Worm (Caenorhabditis elegans) whole organism, young adult: ENCODE measurements around the gene osm-8.

ENCODE experiments used
- B0336.3 ChIP-seq: fragments of 200-800 bp; sonication (Bioruptor generic); IDR thresholded peaks from 2 replicates; pipeline ENCODE4 v1.3.6; 2022; ENCODE audit warnings: missing genetic modification characterization, missing compliant biosample characterization
- C17E4.6 ChIP-seq: fragments of 200-800 bp; sonication (Bioruptor generic); IDR thresholded peaks from 2 replicates; pipeline ENCODE4 v1.3.6; 2022; ENCODE audit warnings: missing genetic modification reagents, missing genetic modification characterization, missing compliant biosample characterization
- F23B12.7 ChIP-seq: sonication (generic microtip); optimal IDR thresholded peaks from 2 replicates; lab custom pipeline; 2017; ENCODE audit warnings: missing genetic modification characterization, mild to moderate bottlenecking, missing compliant biosample characterization, antibody characterized with exemption, moderate library complexity; ENCODE audit not compliant: insufficient read depth
- F37B4.10 ChIP-seq: fragments of 200-800 bp; sonication (Bioruptor generic); IDR thresholded peaks from 2 replicates; pipeline ENCODE4 v1.3.6; 2022; ENCODE audit warnings: missing genetic modification characterization, missing compliant biosample characterization
- F52B5.7 ChIP-seq: sonication (generic microtip); optimal IDR thresholded peaks from 2 replicates; lab custom pipeline; 2016; ENCODE audit warnings: mild to moderate bottlenecking, missing genetic modification characterization, missing compliant biosample characterization
- F55B11.4 ChIP-seq: sonication (generic microtip); optimal IDR thresholded peaks from 2 replicates; lab custom pipeline; 2016; ENCODE audit warnings: missing compliant biosample characterization, missing genetic modification characterization, borderline replicate concordance; ENCODE audit not compliant: insufficient read depth
- F57C9.4 ChIP-seq: sonication (generic microtip); optimal IDR thresholded peaks from 2 replicates; lab custom pipeline; 2017; ENCODE audit warnings: mild to moderate bottlenecking, missing genetic modification characterization, missing compliant biosample characterization
- aptf-2 ChIP-seq: fragments of 200-800 bp; sonication (Bioruptor generic); conservative IDR thresholded peaks from 2 replicates; pipeline ENCODE4 v1.3.6; 2022; ENCODE audit warnings: missing genetic modification reagents, missing genetic modification characterization, missing compliant biosample characterization
- atf-7 ChIP-seq: sonication (generic microtip); optimal IDR thresholded peaks from 2 replicates; lab custom pipeline; 2017; ENCODE audit warnings: mild to moderate bottlenecking, missing genetic modification characterization, missing compliant biosample characterization
- athp-1 ChIP-seq: sonication (generic microtip); optimal IDR thresholded peaks from 2 replicates; lab custom pipeline; 2017; ENCODE audit warnings: mild to moderate bottlenecking, missing genetic modification characterization, missing compliant biosample characterization
- bed-1 ChIP-seq: fragments of 200-800 bp; sonication (Bioruptor generic); IDR thresholded peaks from 2 replicates; pipeline ENCODE4 v1.3.6; 2022; ENCODE audit warnings: missing genetic modification reagents, missing genetic modification characterization, missing compliant biosample characterization
- bed-2 ChIP-seq: fragments of 200-800 bp; sonication (Bioruptor generic); IDR thresholded peaks from 2 replicates; pipeline ENCODE4 v1.3.6; 2022; ENCODE audit warnings: missing genetic modification reagents, missing genetic modification characterization, missing compliant biosample characterization
- ceh-58 ChIP-seq: fragments of 200-800 bp; sonication (Bioruptor generic); IDR thresholded peaks from 2 replicates; pipeline ENCODE4 v1.3.6; 2022; ENCODE audit warnings: missing genetic modification characterization, missing compliant biosample characterization
- die-1 ChIP-seq: sonication (generic microtip); optimal IDR thresholded peaks from 2 replicates; lab custom pipeline; 2016; ENCODE audit warnings: missing genotype, mild to moderate bottlenecking, missing genetic modification characterization, missing compliant biosample characterization
- egl-18 ChIP-seq: fragments of 200-800 bp; sonication (Bioruptor generic); IDR thresholded peaks from 2 replicates; pipeline ENCODE4 v1.3.6; 2022; ENCODE audit warnings: missing genetic modification reagents, missing genetic modification characterization, missing compliant biosample characterization
- egl-44 ChIP-seq: fragments of 200-800 bp; sonication (Bioruptor generic); IDR thresholded peaks from 2 replicates; pipeline ENCODE4 v1.3.6; 2022; ENCODE audit warnings: missing genetic modification reagents, missing genetic modification characterization, missing compliant biosample characterization
- egrh-3 ChIP-seq: fragments of 200-800 bp; sonication (Bioruptor generic); IDR thresholded peaks from 2 replicates; pipeline ENCODE4 v1.3.6; 2022; ENCODE audit warnings: missing genetic modification reagents, missing genetic modification characterization, missing compliant biosample characterization
- fkh-3 ChIP-seq: sonication (generic microtip); optimal IDR thresholded peaks from 2 replicates; lab custom pipeline; 2016; ENCODE audit warnings: mild to moderate bottlenecking, missing genetic modification characterization, missing compliant biosample characterization
- gei-17 ChIP-seq: fragments of 200-800 bp; sonication (Bioruptor generic); optimal IDR thresholded peaks from 2 replicates; lab custom pipeline; 2018; ENCODE audit warnings: mild to moderate bottlenecking, missing genetic modification characterization, missing compliant biosample characterization
- hlh-26 ChIP-seq: fragments of 200-800 bp; sonication (Bioruptor generic); conservative IDR thresholded peaks from 2 replicates; pipeline ENCODE4 v1.3.6; 2022; ENCODE audit warnings: missing genetic modification reagents, missing genetic modification characterization, missing compliant biosample characterization
- lag-1 ChIP-seq: fragments of 200-800 bp; sonication (Bioruptor generic); IDR thresholded peaks from 2 replicates; pipeline ENCODE4 v1.3.6; 2022; ENCODE audit warnings: missing genetic modification reagents, missing genetic modification characterization, missing compliant biosample characterization
- lir-1 ChIP-seq: fragments of 200-800 bp; sonication (Bioruptor generic); conservative IDR thresholded peaks from 2 replicates; pipeline ENCODE4 v1.3.6; 2022; ENCODE audit warnings: missing genetic modification reagents, missing genetic modification characterization, missing compliant biosample characterization
- mes-4 ChIP-seq: sonication (generic microtip); optimal IDR thresholded peaks from 2 replicates; lab custom pipeline; 2016; ENCODE audit warnings: missing genotype, missing genetic modification characterization, missing compliant biosample characterization
- nfya-1 ChIP-seq: sonication (generic microtip); optimal IDR thresholded peaks from 2 replicates; lab custom pipeline; 2017; ENCODE audit warnings: antibody characterized with exemption, missing compliant biosample characterization, missing genetic modification characterization, borderline replicate concordance; ENCODE audit not compliant: insufficient read depth
- nhr-120 ChIP-seq: fragments of 200-800 bp; sonication (Bioruptor generic); IDR thresholded peaks from 2 replicates; pipeline ENCODE4 v1.3.6; 2022; ENCODE audit warnings: missing genetic modification characterization, missing compliant biosample characterization
- nhr-179 ChIP-seq: sonication (generic microtip); optimal IDR thresholded peaks from 2 replicates; lab custom pipeline; 2016; ENCODE audit warnings: mild to moderate bottlenecking, missing genetic modification characterization, missing compliant biosample characterization
- nhr-27 ChIP-seq: fragments of 200-800 bp; sonication (Bioruptor generic); optimal IDR thresholded peaks from 2 replicates; lab custom pipeline; 2018; ENCODE audit warnings: mild to moderate bottlenecking, missing genetic modification characterization, moderate library complexity, missing compliant biosample characterization
- nhr-80 ChIP-seq: sonication (generic microtip); optimal IDR thresholded peaks from 2 replicates; lab custom pipeline; 2016; ENCODE audit warnings: missing genetic modification characterization, missing compliant biosample characterization
- nhr-90 ChIP-seq: sonication (generic microtip); optimal IDR thresholded peaks from 2 replicates; lab custom pipeline; 2016; ENCODE audit warnings: missing genotype, mild to moderate bottlenecking, missing genetic modification characterization, missing compliant biosample characterization
- rcor-1 ChIP-seq: fragments of 200-800 bp; sonication (Bioruptor generic); IDR thresholded peaks from 2 replicates; pipeline ENCODE4 v1.3.6; 2022; ENCODE audit warnings: missing genetic modification reagents, missing genetic modification characterization, missing compliant biosample characterization
- rpc-1 ChIP-seq, 2 experiments: fragments of 150-350 bp in 1 of 2; sonication (generic microtip) in 1 of 2; optimal IDR thresholded peaks; 2 replicates each; lab custom pipeline; 2014 to 2018; ENCODE audit warnings: missing biosample characterization in 1 of 2, missing genetic modification characterization in 1 of 2, missing genetic modification reagents in 1 of 2, missing genotype in 1 of 2
- sdz-38 ChIP-seq: sonication (generic microtip); optimal IDR thresholded peaks from 2 replicates; lab custom pipeline; 2016; ENCODE audit warnings: missing genotype, missing genetic modification characterization, missing compliant biosample characterization
- snpc-1.3 ChIP-seq: sonication (generic microtip); optimal IDR thresholded peaks from 2 replicates; lab custom pipeline; 2017; ENCODE audit warnings: missing genetic modification characterization, mild to moderate bottlenecking, missing compliant biosample characterization, antibody characterized with exemption, moderate library complexity, missing genotype, missing genetic modification reagents; ENCODE audit not compliant: insufficient read depth
- snpc-4 ChIP-seq, 5 experiments: fragments of 150-350 bp in 1 of 5; sonication (generic microtip) in 4 of 5; optimal IDR thresholded peaks; 2 replicates each; lab custom pipeline; 2014 to 2018; ENCODE audit warnings: missing genetic modification characterization in 5 of 5, missing biosample characterization in 3 of 5, antibody characterized with exemption in 2 of 5, mild to moderate bottlenecking in 2 of 5, missing compliant biosample characterization in 2 of 5, missing genotype in 2 of 5, moderate library complexity in 2 of 5, missing genetic modification reagents in 1 of 5
- sptf-2 ChIP-seq: fragments of 200-800 bp; sonication (Bioruptor generic); optimal IDR thresholded peaks from 2 replicates; lab custom pipeline; 2018; ENCODE audit warnings: mild to moderate bottlenecking, missing genetic modification characterization, missing compliant biosample characterization
- unc-62 ChIP-seq: fragments of 150-350 bp; optimal IDR thresholded peaks from 2 replicates; lab custom pipeline; 2014; ENCODE audit warnings: missing biosample characterization, missing genetic modification reagents, missing genetic modification characterization
- ztf-25 ChIP-seq: fragments of 200-800 bp; sonication (Bioruptor generic); IDR thresholded peaks from 2 replicates; pipeline ENCODE4 v1.3.6; 2022; ENCODE audit warnings: missing genetic modification reagents, missing genetic modification characterization, missing compliant biosample characterization

Gene osm-8

DNA sequence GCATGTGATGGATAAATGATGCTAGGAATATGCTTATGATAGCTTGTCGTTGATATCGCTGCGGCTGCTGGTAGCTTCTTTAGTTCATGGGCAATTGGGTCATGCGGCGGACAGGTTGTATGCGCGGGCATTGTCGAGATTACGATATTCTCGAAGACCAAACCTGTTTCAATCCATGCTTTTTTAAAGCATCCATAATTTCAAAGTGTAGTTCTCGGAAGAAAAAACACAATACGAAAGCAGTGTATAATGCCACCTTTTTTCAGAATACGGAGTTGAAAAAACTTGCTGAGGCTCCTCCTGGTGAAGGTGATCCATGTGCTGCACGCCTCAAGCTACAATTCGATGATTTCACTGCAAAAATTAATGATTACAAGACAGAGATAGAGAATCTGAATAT lies at the start of gene osm-8:
TSS of gene osm-8 (minus strand) at position 101 of the 400 bp plus-strand sequence.
- no peak for TF ChIP-seq fkh-3 (tag; lab: Kevin White, UChicago)
- no peak for TF ChIP-seq atf-7
- TF ChIP-seq F37B4.10: no peak
- TF ChIP-seq lag-1 (GFP tag; lab: Robert Waterston, UW): no peak
- no peak for TF ChIP-seq snpc-4 (GFP tag; optimal IDR thresholded peaks at IDR 0.05; lab: Kevin White, UChicago)
- TF ChIP-seq snpc-4 (tag; optimal IDR thresholded peaks at IDR 0.05; lab: Kevin White, UChicago): no peak
- TF ChIP-seq hlh-26: no peak
- no peak for TF ChIP-seq egrh-3 (GFP tag; lab: Robert Waterston, UW)
- TF ChIP-seq sdz-38 (tag; lab: Kevin White, UChicago): no peak
- TF ChIP-seq sptf-2 (GFP tag; lab: Kevin White, UChicago): no peak
- TF ChIP-seq rpc-1 (optimal IDR thresholded peaks at IDR 0.05; lab: Kevin White, UChicago): no peak
- TF ChIP-seq rpc-1 (tag; optimal IDR thresholded peaks at IDR 0.05; lab: Kevin White, UChicago): no peak
- TF ChIP-seq mes-4 (tag; lab: Kevin White, UChicago): no peak
- no peak for TF ChIP-seq egl-18 (GFP tag; lab: Robert Waterston, UW)

DNA sequence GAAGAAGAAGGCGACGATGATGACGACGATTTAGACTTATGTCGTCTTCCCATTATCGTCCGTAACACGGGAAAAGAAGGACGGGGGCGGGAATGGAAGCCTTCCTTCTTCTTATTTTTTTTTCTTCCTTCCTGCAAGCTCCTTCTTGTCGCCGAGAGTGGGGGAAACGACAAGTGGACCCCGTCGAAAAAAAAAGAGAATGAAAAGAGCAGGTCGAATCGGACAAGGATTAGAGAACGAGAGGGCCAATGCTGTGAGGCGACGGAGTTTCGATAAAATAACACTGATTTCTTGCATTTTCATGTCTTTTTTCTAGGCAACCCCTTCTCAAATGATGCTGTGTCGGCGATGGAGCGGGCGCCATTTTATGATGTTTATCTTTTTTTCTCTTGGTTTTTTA lies 46.0 kb upstream of the osm-8 start, which contains the start of gene pde-4:
TSS of gene pde-4 (minus strand) at position 76 of the 400 bp plus-strand sequence.
- TF ChIP-seq F23B12.7 (tag; lab: Kevin White, UChicago) (no peak), die-1 (tag; lab: Kevin White, UChicago) (no peak), aptf-2 (no peak), hlh-26 (no peak), nhr-27 (tag; lab: Kevin White, UChicago) (no peak), F55B11.4 (no peak), egl-44 (GFP tag; lab: Robert Waterston, UW) (no peak), bed-2 (GFP tag; lab: Robert Waterston, UW) (no peak), bed-1 (no peak), unc-62 (no peak), snpc-1.3 (tag; lab: Kevin White, UChicago) (no peak), ceh-58 (no peak), nhr-120 (no peak), athp-1 (tag; lab: Kevin White, UChicago) (no peak), nhr-179 (tag; lab: Kevin White, UChicago) (no peak), B0336.3 (GFP tag; lab: Robert Waterston, UW) (no peak), gei-17 (no peak), C17E4.6 (GFP tag; lab: Robert Waterston, UW) (no peak)

ce11 chrII:7643214-7643613 lies 38.0 kb upstream of the osm-8 start:
- TF ChIP-seq F52B5.7 (tag; lab: Kevin White, UChicago): no peak
- no peak for TF ChIP-seq ztf-25 (GFP tag; lab: Robert Waterston, UW)
- no peak for TF ChIP-seq nhr-90
- TF ChIP-seq lir-1 (GFP tag; lab: Robert Waterston, UW): no peak
- TF ChIP-seq rcor-1 (GFP tag; lab: Robert Waterston, UW): no peak
- TF ChIP-seq F57C9.4 (tag; lab: Kevin White, UChicago): no peak
- no peak for TF ChIP-seq unc-62
- no peak for TF ChIP-seq nfya-1 (tag; lab: Kevin White, UChicago)
- TF ChIP-seq sptf-2 (GFP tag; lab: Kevin White, UChicago): no peak
- TF ChIP-seq hlh-26: no peak
- TF ChIP-seq nhr-80 (tag; lab: Kevin White, UChicago): no peak
